Worm (Caenorhabditis elegans) whole organism, mixed stage, embryonic: ENCODE measurements around the gene C25A8.5.

Experiments used
- M03D4.4 ChIP-seq: sonication (generic microtip); optimal IDR thresholded peaks from 2 replicates; lab custom pipeline; 2017; ENCODE audit warnings: mild to moderate bottlenecking, missing genetic modification characterization, missing compliant biosample characterization
- bed-3 ChIP-seq: fragments of 200-800 bp; sonication (Bioruptor generic); optimal IDR thresholded peaks from 3 replicates; lab custom pipeline; 2018; ENCODE audit warnings: mild to moderate bottlenecking, missing genetic modification characterization, moderate library complexity, missing compliant biosample characterization
- blmp-1 ChIP-seq: fragments of 150-350 bp; optimal IDR thresholded peaks from 2 replicates; lab custom pipeline; 2014; ENCODE audit warnings: missing biosample characterization, missing genetic modification characterization
- ceh-39 ChIP-seq: fragments of 150-350 bp; optimal IDR thresholded peaks from 2 replicates; lab custom pipeline; 2014; ENCODE audit warnings: missing biosample characterization, missing genetic modification characterization
- ceh-43 ChIP-seq: fragments of 200-800 bp; sonication (Bioruptor generic); optimal IDR thresholded peaks from 2 replicates; lab custom pipeline; 2018; ENCODE audit warnings: mild to moderate bottlenecking, missing genetic modification characterization, moderate library complexity, missing compliant biosample characterization
- ceh-83 ChIP-seq: fragments of 200-800 bp; sonication (Bioruptor generic); optimal IDR thresholded peaks from 2 replicates; lab custom pipeline; 2018; ENCODE audit warnings: mild to moderate bottlenecking, missing genetic modification characterization, missing compliant biosample characterization
- ces-1 ChIP-seq: fragments of 150-350 bp; optimal IDR thresholded peaks from 2 replicates; lab custom pipeline; 2014; ENCODE audit warnings: missing biosample characterization, missing genetic modification reagents, missing genetic modification characterization
- drap-1 ChIP-seq: fragments of 200-800 bp; sonication (Bioruptor generic); optimal IDR thresholded peaks from 3 replicates; lab custom pipeline; 2018; ENCODE audit warnings: mild to moderate bottlenecking, missing genetic modification characterization, missing compliant biosample characterization
- elt-1 ChIP-seq: sonication (generic microtip); optimal IDR thresholded peaks from 2 replicates; lab custom pipeline; 2017; ENCODE audit warnings: missing genetic modification characterization, mild to moderate bottlenecking, missing compliant biosample characterization, antibody characterized with exemption, moderate library complexity, borderline replicate concordance; ENCODE audit not compliant: insufficient read depth
- flh-1 ChIP-seq: fragments of 200-800 bp; sonication (Bioruptor generic); optimal IDR thresholded peaks from 2 replicates; lab custom pipeline; 2018; ENCODE audit warnings: mild to moderate bottlenecking, missing genetic modification characterization, moderate library complexity, missing compliant biosample characterization
- ham-2 ChIP-seq: fragments of 200-800 bp; sonication (Bioruptor generic); optimal IDR thresholded peaks from 2 replicates; lab custom pipeline; 2018; ENCODE audit warnings: mild to moderate bottlenecking, missing genetic modification characterization, missing compliant biosample characterization
- hlh-1 ChIP-seq: fragments of 150-350 bp; optimal IDR thresholded peaks from 2 replicates; lab custom pipeline; 2014; ENCODE audit warnings: missing biosample characterization, missing genetic modification reagents, missing genetic modification characterization
- lin-32 ChIP-seq: fragments of 200-800 bp; sonication (Bioruptor generic); optimal IDR thresholded peaks from 2 replicates; lab custom pipeline; 2018; ENCODE audit warnings: mild to moderate bottlenecking, missing genetic modification characterization, missing compliant biosample characterization
- lsy-2 ChIP-seq: fragments of 150-350 bp; optimal IDR thresholded peaks from 2 replicates; lab custom pipeline; 2014; ENCODE audit warnings: missing biosample characterization, missing genetic modification characterization
- mab-5 ChIP-seq: fragments of 150-350 bp; optimal IDR thresholded peaks from 2 replicates; lab custom pipeline; 2014; ENCODE audit warnings: missing biosample characterization, missing genetic modification characterization
- mep-1 ChIP-seq: fragments of 150-350 bp; optimal IDR thresholded peaks from 2 replicates; lab custom pipeline; 2017; ENCODE audit warnings: missing biosample characterization, missing genetic modification reagents, missing genetic modification characterization, inconsistent platforms
- mls-2 ChIP-seq: sonication (generic microtip); optimal IDR thresholded peaks from 2 replicates; lab custom pipeline; 2016; ENCODE audit warnings: mild to moderate bottlenecking, missing genetic modification characterization, moderate library complexity, missing compliant biosample characterization
- nhr-2 ChIP-seq: fragments of 150-350 bp; optimal IDR thresholded peaks from 2 replicates; lab custom pipeline; 2014; ENCODE audit warnings: missing biosample characterization, missing genetic modification characterization
- nhr-237 ChIP-seq: fragments of 150-350 bp; optimal IDR thresholded peaks from 2 replicates; lab custom pipeline; 2014; ENCODE audit warnings: missing biosample characterization, missing genetic modification characterization
- nhr-28 ChIP-seq: fragments of 150-350 bp; optimal IDR thresholded peaks from 2 replicates; lab custom pipeline; 2014; ENCODE audit warnings: missing biosample characterization, missing genetic modification characterization
- nhr-76 ChIP-seq: sonication (generic microtip); optimal IDR thresholded peaks from 2 replicates; lab custom pipeline; 2017; ENCODE audit warnings: missing biosample characterization, missing genetic modification characterization
- pha-4 ChIP-seq: fragments of 150-350 bp; optimal IDR thresholded peaks from 2 replicates; lab custom pipeline; 2018; ENCODE audit warnings: missing biosample characterization, missing genetic modification reagents, missing genetic modification characterization
- sem-2 ChIP-seq: fragments of 200-800 bp; sonication (Bioruptor generic); optimal IDR thresholded peaks from 2 replicates; lab custom pipeline; 2018; ENCODE audit warnings: mild to moderate bottlenecking, missing genetic modification characterization, missing compliant biosample characterization
- snpc-4 ChIP-seq: fragments of 150-350 bp; optimal IDR thresholded peaks from 2 replicates; lab custom pipeline; 2014; ENCODE audit warnings: missing biosample characterization, missing genetic modification characterization
- tbx-8 ChIP-seq: fragments of 200-800 bp; sonication (Bioruptor generic); optimal IDR thresholded peaks from 2 replicates; lab custom pipeline; 2018; ENCODE audit warnings: mild to moderate bottlenecking, missing genetic modification characterization, moderate library complexity, missing compliant biosample characterization
- unc-120 ChIP-seq: sonication (generic microtip); optimal IDR thresholded peaks from 2 replicates; lab custom pipeline; 2017; ENCODE audit warnings: missing genetic modification characterization, missing compliant biosample characterization; ENCODE audit not compliant: poor library complexity, severe bottlenecking
- unc-62 ChIP-seq: fragments of 150-350 bp; optimal IDR thresholded peaks from 2 replicates; lab custom pipeline; 2014; ENCODE audit warnings: missing biosample characterization, missing genetic modification reagents, missing genetic modification characterization
- zip-8 ChIP-seq: fragments of 150-350 bp; optimal IDR thresholded peaks from 2 replicates; lab custom pipeline; 2014; ENCODE audit warnings: missing biosample characterization, missing genetic modification characterization
- ztf-11 ChIP-seq: fragments of 150-350 bp; optimal IDR thresholded peaks from 2 replicates; lab custom pipeline; 2014; ENCODE audit warnings: missing biosample characterization, missing genetic modification characterization

Gene C25A8.5

ce11 chrIV:6959483-6959882 lies 39.8 kb upstream of the C25A8.5 start:
- TF ChIP-seq ztf-11 (no peak), ces-1 (GFP tag; lab: Kevin White, UChicago) (peak; percentile 98), mep-1 (tag; lab: Kevin White, UChicago) (no peak), flh-1 (GFP tag; lab: Kevin White, UChicago) (no peak)

- TF ChIP-seq nhr-2 (no peak), tbx-8 (GFP tag; lab: Kevin White, UChicago) (no peak), mls-2 (tag; lab: Kevin White, UChicago) (no peak), snpc-4 (no peak)
Measured at ce11 chrIV:6964508-6964907, 34.8 kb upstream of the C25A8.5 start, which contains the start of gene B0478.3. Gene B0478.3 (minus strand): TSS chrIV:6964608.

- no peak for TF ChIP-seq flh-1 (GFP tag; lab: Kevin White, UChicago)
- no peak for TF ChIP-seq unc-62 (GFP tag; lab: Kevin White, UChicago)
- TF ChIP-seq M03D4.4 (tag; lab: Kevin White, UChicago): no peak
- no peak for TF ChIP-seq sem-2 (GFP tag; lab: Kevin White, UChicago)
- no peak for TF ChIP-seq elt-1 (tag; lab: Kevin White, UChicago)
- TF ChIP-seq bed-3: no peak
- TF ChIP-seq lsy-2 (tag; lab: Kevin White, UChicago): no peak
- no peak for TF ChIP-seq mep-1 (tag; lab: Kevin White, UChicago)
- no peak for TF ChIP-seq tbx-8 (GFP tag; lab: Kevin White, UChicago)
- no peak for TF ChIP-seq drap-1 (GFP tag; lab: Kevin White, UChicago)
- TF ChIP-seq mab-5 (tag; lab: Kevin White, UChicago): no peak
- no peak for TF ChIP-seq ceh-39 (tag; lab: Kevin White, UChicago)
Measured at ce11 chrIV:6965192-6965591, 34.1 kb upstream of the C25A8.5 start, which contains the start of gene ZK381.2. Gene ZK381.2 (plus strand): TSS chrIV:6965492.

ce11 chrIV:6970271-6970670 lies 29.0 kb upstream of the C25A8.5 start, which contains the start of gene ZK381.8:
Gene ZK381.8 (minus strand): TSS chrIV:6970371.
- TF ChIP-seq ztf-11: no peak
- TF ChIP-seq M03D4.4 (tag; lab: Kevin White, UChicago): no peak
- no peak for TF ChIP-seq flh-1 (GFP tag; lab: Kevin White, UChicago)
- TF ChIP-seq hlh-1 (tag; lab: Kevin White, UChicago): no peak
- TF ChIP-seq unc-62 (GFP tag; lab: Kevin White, UChicago): no peak
- TF ChIP-seq lsy-2 (tag; lab: Kevin White, UChicago): no peak
- TF ChIP-seq ceh-83: no peak
- TF ChIP-seq ces-1 (GFP tag; lab: Kevin White, UChicago): no peak
- no peak for TF ChIP-seq sem-2 (GFP tag; lab: Kevin White, UChicago)
- TF ChIP-seq ceh-39 (tag; lab: Kevin White, UChicago): no peak
- no peak for TF ChIP-seq mep-1 (tag; lab: Kevin White, UChicago)
- no peak for TF ChIP-seq nhr-76
- no peak for TF ChIP-seq snpc-4
- TF ChIP-seq unc-120 (tag; lab: Kevin White, UChicago): no peak
- TF ChIP-seq blmp-1: no peak
- TF ChIP-seq ham-2 (GFP tag; lab: Kevin White, UChicago): no peak
- no peak for TF ChIP-seq nhr-28 (tag; lab: Kevin White, UChicago)
- no peak for TF ChIP-seq mab-5 (tag; lab: Kevin White, UChicago)

- TF ChIP-seq lin-32: no peak
- TF ChIP-seq drap-1 (GFP tag; lab: Kevin White, UChicago): no peak
Measured at ce11 chrIV:6971213-6971612, 28.1 kb upstream of the C25A8.5 start, which contains the start of gene ZK381.62. Gene ZK381.62 (minus strand): TSS chrIV:6971313.

ce11 chrIV:6972427-6972826 lies 26.9 kb upstream of the C25A8.5 start, which contains the start of gene nhr-249:
Gene nhr-249 (minus strand): TSS chrIV:6972527.
- TF ChIP-seq pha-4: no peak
- no peak for TF ChIP-seq zip-8
- no peak for TF ChIP-seq nhr-237 (tag; lab: Kevin White, UChicago)
- no peak for TF ChIP-seq ham-2 (GFP tag; lab: Kevin White, UChicago)
- TF ChIP-seq mls-2 (tag; lab: Kevin White, UChicago): no peak
- TF ChIP-seq blmp-1: no peak
- no peak for TF ChIP-seq mep-1 (tag; lab: Kevin White, UChicago)
- no peak for TF ChIP-seq elt-1 (tag; lab: Kevin White, UChicago)
- TF ChIP-seq sem-2 (GFP tag; lab: Kevin White, UChicago): no peak
- TF ChIP-seq nhr-76: no peak
- no peak for TF ChIP-seq ceh-39 (tag; lab: Kevin White, UChicago)
- TF ChIP-seq unc-62 (GFP tag; lab: Kevin White, UChicago): no peak
- no peak for TF ChIP-seq ceh-83
- no peak for TF ChIP-seq lsy-2 (tag; lab: Kevin White, UChicago)
- no peak for TF ChIP-seq unc-120 (tag; lab: Kevin White, UChicago)
- no peak for TF ChIP-seq tbx-8 (GFP tag; lab: Kevin White, UChicago)
- no peak for TF ChIP-seq nhr-28 (tag; lab: Kevin White, UChicago)
- TF ChIP-seq ceh-43 (GFP tag; lab: Kevin White, UChicago): no peak
- TF ChIP-seq, all 35 proteins: peak for 0
